Fruit fly (Drosophila melanogaster) whole organism, larva: ENCODE results near the gene tobi.
A peak's percentile ranks its signal among the peaks of the same experiment; 100 is the strongest.

ENCODE experiments used
- noc ChIP-seq: fragments of 200-800 bp; sonication (Bioruptor generic); optimal IDR thresholded peaks from 3 replicates; lab custom pipeline; 2019; ENCODE audit warnings: missing biosample characterization, mild to moderate bottlenecking, missing genetic modification characterization, moderate library complexity

The tobi gene

DNA sequence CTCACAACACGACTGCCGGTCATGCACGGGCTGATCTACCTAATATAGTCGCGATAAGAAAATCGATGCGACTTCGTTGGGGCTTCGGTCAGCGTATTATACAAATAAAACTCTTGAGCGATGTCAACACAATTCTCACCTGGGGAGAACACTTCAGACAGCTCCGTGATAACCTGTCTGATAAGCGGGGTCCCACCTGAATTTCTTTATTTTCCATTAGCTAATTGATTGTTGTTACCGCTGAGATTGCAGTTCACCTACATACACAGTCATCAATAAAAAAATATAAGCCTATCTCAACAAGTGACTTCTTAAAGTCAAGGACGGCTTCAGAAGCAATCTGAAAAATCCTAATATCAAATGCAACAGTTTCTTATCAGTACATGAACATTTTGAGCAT, at the start of gene tobi:
TSS of gene tobi (minus strand) at position 23 of the 400 bp plus-strand sequence.
- no peak for TF ChIP-seq noc (tag; lab: Kevin White, UChicago)

- TF ChIP-seq noc (tag; lab: Kevin White, UChicago) = no peak
These were observed 41.8 kb upstream of the tobi start for dm6 chr3R:25388522-25388921.

DNA sequence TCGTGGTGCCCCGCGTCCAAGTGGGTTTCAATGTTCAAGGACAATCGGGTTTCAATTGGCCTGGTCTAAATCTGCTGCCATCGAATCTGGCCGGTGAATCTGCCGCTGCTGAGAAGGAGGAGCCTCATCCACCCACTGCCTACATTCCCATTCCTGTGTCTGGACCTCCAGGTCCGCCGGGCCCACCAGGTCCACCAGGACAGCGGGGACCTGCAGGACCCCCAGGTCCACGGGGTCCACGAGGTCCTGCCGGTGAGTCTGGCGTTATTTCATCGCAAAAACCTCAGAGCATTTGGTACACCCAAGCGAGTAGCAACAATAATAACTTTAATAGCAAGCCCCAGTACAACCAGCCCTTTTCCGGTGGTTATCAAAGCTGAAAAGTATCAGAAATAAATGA, 37.5 kb upstream of the tobi start:
- TF ChIP-seq noc (tag; lab: Kevin White, UChicago) = no peak

DNA sequence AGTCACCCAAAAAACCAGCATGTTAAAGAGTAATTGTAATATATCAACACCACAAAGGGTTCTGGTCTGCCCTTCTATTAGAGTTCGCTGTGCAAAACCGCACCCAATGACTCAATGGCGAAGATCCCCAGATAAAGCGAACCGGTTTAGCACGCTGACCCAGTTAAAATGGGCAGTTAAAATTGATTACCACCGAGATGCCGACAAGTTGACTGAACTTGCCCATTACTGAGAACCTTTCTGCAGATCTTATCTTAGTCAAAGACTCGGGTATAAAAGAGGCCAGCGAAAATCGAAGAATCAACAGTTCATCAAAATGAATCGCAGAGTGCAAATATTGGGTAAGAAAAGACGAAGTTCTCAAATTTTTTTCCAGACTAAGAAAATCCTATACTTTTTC, 36.7 kb upstream of the tobi start, which contains the start of gene CG31437:
TSS of gene CG31437 (plus strand) at position 301 of the 400 bp plus-strand sequence.
- TF ChIP-seq noc (tag; lab: Kevin White, UChicago) = no peak

- no peak for TF ChIP-seq noc (tag; lab: Kevin White, UChicago)
These were observed 36.0 kb upstream of the tobi start, which contains the start of gene alrm for dm6 chr3R:25382681-25383080. TSS of gene alrm (minus strand) at chr3R:25382781.

DNA sequence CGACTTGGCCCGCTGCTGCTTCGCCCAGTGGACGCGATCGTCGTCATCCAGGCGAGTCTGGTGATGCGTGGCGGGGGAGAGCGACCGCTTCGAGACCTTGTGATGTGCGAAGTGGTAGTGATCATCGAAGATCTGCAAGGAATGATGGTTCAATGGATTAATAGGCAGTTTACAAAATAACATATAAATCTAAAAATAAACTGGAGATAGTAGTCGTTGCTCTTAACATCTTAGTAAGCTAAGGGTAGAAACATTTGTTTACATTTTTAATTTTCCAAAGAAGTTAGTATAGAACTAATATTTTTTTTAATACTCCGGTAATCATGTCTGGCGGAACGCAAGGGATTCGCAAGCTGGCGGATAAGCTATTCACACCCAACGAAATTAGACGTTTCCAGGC, 11.3 kb upstream of the tobi start, which contains the start of gene ND-49L:
TSS of gene ND-49L (plus strand) at position 301 of the 400 bp plus-strand sequence.
- no peak for TF ChIP-seq noc (tag; lab: Kevin White, UChicago)

- no peak for TF ChIP-seq noc (tag; lab: Kevin White, UChicago)
These were observed 6.8 kb downstream of the tobi start, which contains the start of gene rha for dm6 chr3R:25339952-25340351. TSS of gene rha (plus strand) at chr3R:25340252.

dm6 chr3R:25335065-25335464, 11.7 kb downstream of the tobi start, which contains the start of the genes CG10669 and CG11902:
TSS of gene CG10669 (minus strand) at chr3R:25335243.
TSS of gene CG11902 (plus strand) at chr3R:25335257.
- no peak for TF ChIP-seq noc (tag; lab: Kevin White, UChicago)

dm6 chr3R:25331103-25331502, 15.6 kb downstream of the tobi start, which contains the start of gene CHKov2:
TSS of gene CHKov2 (minus strand) at chr3R:25331203.
- no peak for TF ChIP-seq noc (tag; lab: Kevin White, UChicago)

DNA sequence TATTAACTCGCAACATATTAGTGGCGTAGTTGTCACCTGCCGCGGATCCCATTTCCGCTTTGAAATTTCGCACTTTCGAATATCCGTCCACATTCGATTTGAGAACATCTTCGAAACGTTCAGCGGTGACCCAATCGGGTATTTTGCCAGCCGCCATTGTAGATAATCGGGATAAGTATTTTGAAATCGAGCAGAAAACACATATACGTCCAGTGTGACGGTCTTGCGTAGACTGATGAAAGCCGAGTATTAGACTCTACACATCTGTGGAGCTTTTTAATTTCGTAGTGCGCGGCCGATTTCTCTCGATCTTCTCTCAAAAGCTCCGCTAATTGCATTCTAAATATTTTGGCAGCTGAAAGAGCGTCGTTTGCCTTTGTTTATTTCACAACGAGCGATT, 17.6 kb downstream of the tobi start, which contains the start of gene CHKov1:
TSS of gene CHKov1 (minus strand) at position 238 of the 400 bp plus-strand sequence.
- peak; percentile 48 for TF ChIP-seq noc (tag; lab: Kevin White, UChicago)

- no peak for TF ChIP-seq noc (tag; lab: Kevin White, UChicago)
These were observed 24.1 kb downstream of the tobi start, which contains the start of gene CG10562 for dm6 chr3R:25322657-25323056. TSS of gene CG10562 (minus strand) at chr3R:25322757.

- no peak for TF ChIP-seq noc (tag; lab: Kevin White, UChicago)
These were observed 25.0 kb downstream of the tobi start for dm6 chr3R:25321681-25322080.

DNA sequence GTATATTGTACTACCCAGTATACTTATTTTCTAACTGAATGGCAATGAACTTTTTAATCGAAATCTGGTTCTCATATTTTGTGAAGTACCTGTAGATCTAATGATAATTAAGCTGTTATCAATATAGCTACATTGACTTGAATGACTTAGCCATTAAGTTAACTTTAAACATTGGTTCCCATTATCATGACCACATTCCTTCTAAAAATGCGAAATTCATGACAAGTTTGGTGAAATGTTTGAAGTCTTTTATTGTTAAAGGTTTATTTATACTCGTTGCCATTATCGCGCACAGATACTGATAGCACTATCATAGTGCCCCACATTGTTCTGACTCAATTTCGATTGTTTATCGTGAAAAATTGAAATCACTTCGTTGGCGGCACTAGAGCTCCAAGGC, 25.8 kb downstream of the tobi start:
- TF ChIP-seq noc (tag; lab: Kevin White, UChicago) = peak; percentile 34

dm6 chr3R:25320051-25320705, 26.5 kb downstream of the tobi start, which contains the start of gene CG10560:
TSS of gene CG10560 (minus strand) at chr3R:25320101.
- no peak for TF ChIP-seq noc (tag; lab: Kevin White, UChicago)

DNA sequence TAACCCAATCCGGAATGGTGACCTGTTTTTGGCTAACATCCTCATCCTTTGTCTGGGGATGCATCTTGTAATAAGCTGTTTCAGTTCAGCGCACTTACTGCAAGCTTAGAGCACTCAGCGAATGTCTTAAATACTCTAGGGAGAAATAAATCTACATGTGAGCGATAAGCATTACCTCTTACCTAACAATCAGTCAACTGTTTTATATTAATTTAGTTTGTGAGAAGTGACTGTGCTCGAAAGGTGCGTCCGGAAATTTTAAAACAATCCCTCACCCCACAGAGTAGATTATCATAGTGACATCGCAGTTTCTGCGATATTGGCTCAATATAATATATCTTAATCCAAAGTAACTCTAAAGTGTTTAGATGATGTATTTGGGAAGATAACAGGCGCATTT, 28.7 kb downstream of the tobi start, which contains the start of gene CG10553:
TSS of gene CG10553 (minus strand) at position 101 of the 400 bp plus-strand sequence.
- TF ChIP-seq noc (tag; lab: Kevin White, UChicago) = no peak

- TF ChIP-seq noc (tag; lab: Kevin White, UChicago) = no peak
These were observed 30.7 kb downstream of the tobi start, which contains the start of gene CG10559 for dm6 chr3R:25316016-25316415. TSS of gene CG10559 (minus strand) at chr3R:25316116.
